Fruit fly (Drosophila melanogaster): ENCODE results near the gene acs.

Gene acs

DNA sequence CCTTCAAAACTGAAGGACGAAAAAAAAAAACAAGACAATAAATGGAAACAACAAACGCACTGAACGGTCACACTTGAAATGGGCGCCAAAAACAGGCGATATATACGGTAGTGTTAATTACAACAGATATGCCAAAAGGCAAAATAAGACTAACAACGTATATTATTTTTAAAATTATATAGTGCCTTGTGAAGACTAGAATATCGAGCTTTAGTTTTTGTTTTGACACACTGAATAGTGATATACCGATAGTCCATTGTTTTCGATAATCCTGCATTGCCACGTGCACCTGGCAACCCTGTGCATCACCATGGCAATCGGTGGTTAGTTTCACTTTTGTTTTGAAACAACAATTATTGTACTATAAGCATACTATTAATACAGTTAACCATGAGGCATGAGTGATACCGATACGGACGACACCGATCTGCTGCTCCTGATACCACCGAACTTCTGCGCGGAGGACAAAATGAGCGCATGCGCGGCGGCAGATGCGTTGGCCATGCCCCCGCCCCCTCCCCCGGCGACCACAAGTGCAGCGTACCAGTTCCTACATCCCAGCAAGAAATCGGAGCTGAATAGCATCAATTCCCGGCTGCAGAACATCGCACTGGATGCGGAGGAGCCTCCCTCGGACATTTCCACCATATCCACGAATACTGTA is 23.8 kb upstream of the acs start, which contains the start of the genes mu2 and Cnb (continued):
- TF ChIP-seq dpn (GFP tag; optimal IDR thresholded peaks at IDR 0.05): no peak
- TF ChIP-seq Dek (tag; optimal IDR thresholded peaks at IDR 0.05): no peak
- no peak for TF ChIP-seq CG10267 (tag; optimal IDR thresholded peaks at IDR 0.05)
- peak; percentile 72 for TF ChIP-seq MESR4 (GFP tag; optimal IDR thresholded peaks at IDR 0.05)
- no peak for TF ChIP-seq CG4328 (GFP tag; optimal IDR thresholded peaks at IDR 0.05)
- TF ChIP-seq gem (tag; optimal IDR thresholded peaks at IDR 0.05): no peak
- peak; percentile 2 for TF ChIP-seq CG18476 (GFP tag; optimal IDR thresholded peaks at IDR 0.05)
- no peak for TF ChIP-seq CG8478 (optimal IDR thresholded peaks at IDR 0.05)
- peak; percentile 47 for TF ChIP-seq dm (GFP tag; optimal IDR thresholded peaks at IDR 0.05)
- TF ChIP-seq jing (GFP tag; optimal IDR thresholded peaks at IDR 0.05): no peak
- no peak for TF ChIP-seq klu (GFP tag; IDR thresholded peaks at IDR 0.05)
- no peak for TF ChIP-seq CG1647 (GFP tag; optimal IDR thresholded peaks at IDR 0.05)
- TF ChIP-seq inv (GFP tag; IDR thresholded peaks at IDR 0.05; ENCODE audit: partially characterized antibody): peak; percentile 80
- no peak for TF ChIP-seq cg (GFP tag; optimal IDR thresholded peaks at IDR 0.05)
- TF ChIP-seq oc (tag; optimal IDR thresholded peaks at IDR 0.05): no peak
- peak; percentile 73 for TF ChIP-seq hb (GFP tag; IDR thresholded peaks at IDR 0.05; ENCODE audit: partially characterized antibody)
- TF ChIP-seq zfh1 (GFP tag; IDR thresholded peaks at IDR 0.05): no peak
- TF ChIP-seq CG10431 (GFP tag; optimal IDR thresholded peaks at IDR 0.05): no peak
- no peak for TF ChIP-seq Xrp1 (GFP tag; IDR thresholded peaks at IDR 0.05)
- peak; percentile 67 for TF ChIP-seq CG4617 (GFP tag; optimal IDR thresholded peaks at IDR 0.05; ENCODE audit: borderline replicate concordance)
- TF ChIP-seq CG30431 (GFP tag; optimal IDR thresholded peaks at IDR 0.05): no peak
- no peak for TF ChIP-seq sqz (GFP tag; optimal IDR thresholded peaks at IDR 0.05)
- TF ChIP-seq HLH3B (GFP tag; IDR thresholded peaks at IDR 0.05): no peak
- TF ChIP-seq CG7987 (GFP tag; optimal IDR thresholded peaks at IDR 0.05): no peak
- TF ChIP-seq ERR (GFP tag; optimal IDR thresholded peaks at IDR 0.05): no peak
- TF ChIP-seq crol (GFP tag; IDR thresholded peaks at IDR 0.05): peak; percentile 96

DNA sequence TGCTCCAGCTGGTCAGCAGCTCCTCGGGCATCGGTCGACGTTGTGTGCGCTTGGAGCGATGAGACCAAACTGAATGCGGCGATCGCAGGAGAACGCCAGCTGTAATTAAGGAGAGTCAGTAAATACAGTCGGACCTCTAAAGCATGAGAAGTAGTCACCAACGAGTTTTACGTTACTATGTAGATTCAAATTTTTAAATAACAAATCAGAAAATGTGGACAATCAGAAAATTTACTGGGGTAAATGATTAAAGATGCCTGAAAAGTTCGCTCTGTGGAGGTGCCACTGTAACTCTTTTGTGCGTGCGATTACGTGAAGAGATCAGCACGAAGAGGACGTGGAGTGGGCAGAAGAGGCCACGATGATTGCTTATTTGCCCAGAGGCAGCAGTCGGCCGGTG is 8.5 kb upstream of the acs start, which contains the start of gene SCOT:
SCOT (plus strand) TSS at position 180 of the 400 bp plus-strand sequence.
- TF ChIP-seq row (GFP tag; IDR thresholded peaks at IDR 0.05): peak; percentile 85
- TF ChIP-seq Fer2 (tag; optimal IDR thresholded peaks at IDR 0.05): no peak
- no peak for TF ChIP-seq CG8281 (tag; optimal IDR thresholded peaks at IDR 0.05)
- peak; percentile 69 for TF ChIP-seq CG11247 (GFP tag; IDR thresholded peaks at IDR 0.05)
- TF ChIP-seq Lim3 (GFP tag; IDR thresholded peaks at IDR 0.05): no peak
- TF ChIP-seq sob (GFP tag; IDR thresholded peaks at IDR 0.05): peak; percentile 76
- no peak for TF ChIP-seq maf-S (GFP tag; optimal IDR thresholded peaks at IDR 0.05)
- peak; percentile 55 for TF ChIP-seq Hr3 (GFP tag; optimal IDR thresholded peaks at IDR 0.05)
- peak; percentile 66 to 70 for TF ChIP-seq chif (GFP tag; optimal IDR thresholded peaks at IDR 0.05)
- peak; percentile 50; the same call in 1 of the 3 replicates for TF ChIP-seq CG2889 (GFP tag; IDR thresholded peaks at IDR 0.05)
- peak; percentile 62 for TF ChIP-seq da (GFP tag; optimal IDR thresholded peaks at IDR 0.05)
- TF ChIP-seq HLH3B (GFP tag; IDR thresholded peaks at IDR 0.05): peak; percentile 80
- TF ChIP-seq CG12299 (tag; optimal IDR thresholded peaks at IDR 0.05): no peak
- no peak for TF ChIP-seq ftz-f1 (GFP tag; optimal IDR thresholded peaks at IDR 0.05)
- no peak for TF ChIP-seq tna (GFP tag; IDR thresholded peaks at IDR 0.05; ENCODE audit: partially characterized antibody)
- TF ChIP-seq bsh (GFP tag; optimal IDR thresholded peaks at IDR 0.05): peak; percentile 79 to 87
- no peak for TF ChIP-seq rib (GFP tag; IDR thresholded peaks at IDR 0.05)
- no peak for TF ChIP-seq Nf-YC (tag; optimal IDR thresholded peaks at IDR 0.05)
- peak; percentile 77 for TF ChIP-seq az2 (GFP tag; optimal IDR thresholded peaks at IDR 0.05)
- no peak for TF ChIP-seq CG11504 (tag; optimal IDR thresholded peaks at IDR 0.05)
- no peak for TF ChIP-seq Hand (GFP tag; optimal IDR thresholded peaks at IDR 0.05)
- no peak for TF ChIP-seq pho (GFP tag; optimal IDR thresholded peaks at IDR 0.05)
- 0 out of 2 replicates have a peak, but pooled peaks have one; percentile 45 for TF ChIP-seq CG17612 (GFP tag; IDR thresholded peaks at IDR 0.05)
- no peak for TF ChIP-seq CG43689 (GFP tag; IDR thresholded peaks at IDR 0.05)
- TF ChIP-seq CG9215 (GFP tag; IDR thresholded peaks at IDR 0.05): peak; percentile 57
- no peak for TF ChIP-seq insv (GFP tag; optimal IDR thresholded peaks at IDR 0.05)

Measured in whole organism, embryonic.